Worm (Caenorhabditis elegans) whole organism, L3 larva: Measurements from ENCODE around the gene str-131.

Source experiments
- R02D3.7 ChIP-seq: fragments of 150-350 bp; optimal IDR thresholded peaks from 2 replicates; lab custom pipeline; 2014; ENCODE audit warnings: missing biosample characterization, missing genetic modification characterization
- ZK546.5 ChIP-seq: sonication (generic microtip); optimal IDR thresholded peaks from 2 replicates; lab custom pipeline; 2017; ENCODE audit warnings: missing biosample characterization, missing genetic modification characterization
- aly-2 ChIP-seq: fragments of 150-350 bp; optimal IDR thresholded peaks from 2 replicates; lab custom pipeline; 2014; ENCODE audit warnings: missing biosample characterization, missing genetic modification characterization
- ama-1 ChIP-seq: fragments of 150-350 bp; optimal IDR thresholded peaks from 2 replicates; lab custom pipeline; 2018
- ceh-16 ChIP-seq: sonication (generic microtip); optimal IDR thresholded peaks from 2 replicates; lab custom pipeline; 2017; ENCODE audit warnings: missing biosample characterization, missing genetic modification characterization
- ceh-28 ChIP-seq: fragments of 150-350 bp; optimal IDR thresholded peaks from 2 replicates; lab custom pipeline; 2014; ENCODE audit warnings: missing biosample characterization, missing genetic modification reagents, missing genetic modification characterization
- ceh-82 ChIP-seq: fragments of 150-350 bp; optimal IDR thresholded peaks from 2 replicates; lab custom pipeline; 2014; ENCODE audit warnings: missing biosample characterization, missing genetic modification characterization
- ceh-9 ChIP-seq: sonication (generic microtip); optimal IDR thresholded peaks from 2 replicates; lab custom pipeline; 2018; ENCODE audit warnings: missing biosample characterization, missing genetic modification characterization
- daf-12 ChIP-seq: fragments of 150-350 bp; optimal IDR thresholded peaks from 2 replicates; lab custom pipeline; 2014; ENCODE audit warnings: missing biosample characterization, missing genetic modification reagents, missing genetic modification characterization
- egl-27 ChIP-seq: sonication (generic microtip); optimal IDR thresholded peaks from 4 replicates; lab custom pipeline; 2017; ENCODE audit warnings: missing biosample characterization, missing genetic modification reagents, missing genetic modification characterization
- egl-5 ChIP-seq: fragments of 150-350 bp; optimal IDR thresholded peaks from 2 replicates; lab custom pipeline; 2017; ENCODE audit warnings: missing biosample characterization, missing genetic modification reagents, missing genetic modification characterization, inconsistent platforms
- elt-1 ChIP-seq: fragments of 150-350 bp; optimal IDR thresholded peaks from 2 replicates; lab custom pipeline; 2014; ENCODE audit warnings: missing biosample characterization, missing genetic modification characterization
- elt-2 ChIP-seq: sonication (generic microtip); optimal IDR thresholded peaks from 2 replicates; lab custom pipeline; 2016; ENCODE audit warnings: missing genetic modification reagents, mild to moderate bottlenecking, missing genetic modification characterization, missing compliant biosample characterization
- elt-3 ChIP-seq, 3 experiments: fragments of 150-350 bp in 1 of 3; sonication (generic microtip) in 2 of 3; optimal IDR thresholded peaks; 2 replicates in 2 of 3; 4 replicates in 1 of 3; lab custom pipeline; 2014 to 2017; ENCODE audit warnings: missing biosample characterization in 3 of 3, missing genetic modification characterization in 3 of 3
- eor-1 ChIP-seq, 2 experiments: fragments of 150-350 bp; optimal IDR thresholded peaks; 2 replicates each; lab custom pipeline; 2014 to 2018; ENCODE audit warnings: missing biosample characterization in 2 of 2, missing genetic modification characterization in 2 of 2
- fkh-10 ChIP-seq: sonication (generic microtip); optimal IDR thresholded peaks from 2 replicates; lab custom pipeline; 2017; ENCODE audit warnings: missing biosample characterization, missing genetic modification reagents, missing genetic modification characterization
- fkh-2 ChIP-seq: fragments of 150-350 bp; optimal IDR thresholded peaks from 2 replicates; lab custom pipeline; 2014; ENCODE audit warnings: missing biosample characterization, missing genetic modification reagents, missing genetic modification characterization
- fos-1 ChIP-seq: fragments of 150-350 bp; optimal IDR thresholded peaks from 2 replicates; lab custom pipeline; 2014; ENCODE audit warnings: missing biosample characterization, missing genetic modification characterization
- hmg-11 ChIP-seq: sonication (generic microtip); optimal IDR thresholded peaks from 2 replicates; lab custom pipeline; 2016; ENCODE audit warnings: missing genetic modification characterization, missing compliant biosample characterization
- jun-1 ChIP-seq: fragments of 150-350 bp; optimal IDR thresholded peaks from 2 replicates; lab custom pipeline; 2014; ENCODE audit warnings: missing biosample characterization, missing genetic modification reagents, missing genetic modification characterization
- lin-15B ChIP-seq: fragments of 150-350 bp; optimal IDR thresholded peaks from 2 replicates; lab custom pipeline; 2014; ENCODE audit warnings: missing biosample characterization, missing genetic modification characterization
- lin-39 ChIP-seq: fragments of 150-350 bp; optimal IDR thresholded peaks from 2 replicates; lab custom pipeline; 2018; ENCODE audit warnings: missing biosample characterization, missing genetic modification reagents, missing genetic modification characterization
- lsy-12 ChIP-seq: sonication (generic microtip); optimal IDR thresholded peaks from 2 replicates; lab custom pipeline; 2016; ENCODE audit warnings: mild to moderate bottlenecking, missing genetic modification characterization, missing compliant biosample characterization
- mdl-1 ChIP-seq: fragments of 150-350 bp; optimal IDR thresholded peaks from 2 replicates; lab custom pipeline; 2014; ENCODE audit warnings: missing biosample characterization, missing genetic modification characterization
- mml-1 ChIP-seq: fragments of 150-350 bp; sonication (generic microtip); optimal IDR thresholded peaks from 3 replicates; lab custom pipeline; 2014; ENCODE audit warnings: missing biosample characterization, missing genetic modification characterization
- nfya-1 ChIP-seq: sonication (generic microtip); optimal IDR thresholded peaks from 2 replicates; lab custom pipeline; 2017; ENCODE audit warnings: missing genetic modification characterization, mild to moderate bottlenecking, missing compliant biosample characterization, antibody characterized with exemption, moderate library complexity; ENCODE audit not compliant: insufficient read depth
- nhr-11 ChIP-seq: fragments of 150-350 bp; optimal IDR thresholded peaks from 2 replicates; lab custom pipeline; 2014; ENCODE audit warnings: missing biosample characterization, missing genetic modification characterization
- nhr-12 ChIP-seq: fragments of 150-350 bp; optimal IDR thresholded peaks from 2 replicates; lab custom pipeline; 2014; ENCODE audit warnings: missing biosample characterization, missing genetic modification characterization
- nhr-23 ChIP-seq: fragments of 150-350 bp; optimal IDR thresholded peaks from 2 replicates; lab custom pipeline; 2014; ENCODE audit warnings: missing biosample characterization, missing genetic modification reagents, missing genetic modification characterization
- nhr-237 ChIP-seq: fragments of 150-350 bp; optimal IDR thresholded peaks from 2 replicates; lab custom pipeline; 2014; ENCODE audit warnings: missing biosample characterization, missing genetic modification characterization
- nhr-25 ChIP-seq: sonication (generic microtip); optimal IDR thresholded peaks from 2 replicates; lab custom pipeline; 2017; ENCODE audit warnings: missing biosample characterization, missing genetic modification characterization
- nhr-28 ChIP-seq: fragments of 150-350 bp; optimal IDR thresholded peaks from 2 replicates; lab custom pipeline; 2014; ENCODE audit warnings: missing biosample characterization, missing genetic modification characterization
- nhr-43 ChIP-seq: sonication (generic microtip); optimal IDR thresholded peaks from 2 replicates; lab custom pipeline; 2016; ENCODE audit warnings: mild to moderate bottlenecking, missing genetic modification characterization, missing compliant biosample characterization; ENCODE audit not compliant: poor library complexity, severe bottlenecking
- nhr-67 ChIP-seq: fragments of 150-350 bp; optimal IDR thresholded peaks from 2 replicates; lab custom pipeline; 2014; ENCODE audit warnings: missing biosample characterization, missing genetic modification characterization
- nhr-76 ChIP-seq: fragments of 150-350 bp; sonication (generic microtip); optimal IDR thresholded peaks from 5 replicates; lab custom pipeline; 2014; ENCODE audit warnings: missing biosample characterization, missing genetic modification characterization
- nhr-77 ChIP-seq: fragments of 150-350 bp; optimal IDR thresholded peaks from 2 replicates; lab custom pipeline; 2014; ENCODE audit warnings: missing biosample characterization, missing genetic modification characterization
- pha-4 ChIP-seq: fragments of 150-350 bp; optimal IDR thresholded peaks from 2 replicates; lab custom pipeline; 2014; ENCODE audit warnings: missing biosample characterization, missing genetic modification reagents, missing genetic modification characterization
- pqm-1 ChIP-seq: fragments of 150-350 bp; optimal IDR thresholded peaks from 2 replicates; lab custom pipeline; 2017; ENCODE audit warnings: missing biosample characterization, missing genetic modification characterization, inconsistent platforms
- sea-2 ChIP-seq: fragments of 150-350 bp; sonication (generic microtip); optimal IDR thresholded peaks from 4 replicates; lab custom pipeline; 2014; ENCODE audit warnings: missing biosample characterization, missing genetic modification reagents, missing genetic modification characterization
- skn-1 ChIP-seq: fragments of 150-350 bp; optimal IDR thresholded peaks from 2 replicates; lab custom pipeline; 2014; ENCODE audit warnings: missing biosample characterization, missing genetic modification characterization
- snpc-4 ChIP-seq: fragments of 150-350 bp; optimal IDR thresholded peaks from 2 replicates; lab custom pipeline; 2014; ENCODE audit warnings: missing biosample characterization, missing genetic modification characterization
- tbx-2 ChIP-seq: sonication (generic microtip); optimal IDR thresholded peaks from 2 replicates; lab custom pipeline; 2016; ENCODE audit warnings: mild to moderate bottlenecking, missing genetic modification characterization, missing compliant biosample characterization
- unc-39 ChIP-seq: sonication (generic microtip); optimal IDR thresholded peaks from 4 replicates; lab custom pipeline; 2017; ENCODE audit warnings: missing biosample characterization, missing genetic modification characterization
- unc-62 ChIP-seq: fragments of 150-350 bp; sonication (generic microtip); optimal IDR thresholded peaks from 4 replicates; lab custom pipeline; 2014; ENCODE audit warnings: missing biosample characterization, missing genetic modification reagents, missing genetic modification characterization
- zag-1 ChIP-seq: fragments of 150-350 bp; optimal IDR thresholded peaks from 2 replicates; lab custom pipeline; 2014; ENCODE audit warnings: missing biosample characterization, missing genetic modification characterization
- ztf-11 ChIP-seq: fragments of 150-350 bp; optimal IDR thresholded peaks from 2 replicates; lab custom pipeline; 2014; ENCODE audit warnings: missing biosample characterization, missing genetic modification characterization
- ztf-4 ChIP-seq: fragments of 150-350 bp; optimal IDR thresholded peaks from 2 replicates; lab custom pipeline; 2014; ENCODE audit warnings: missing biosample characterization, missing genetic modification characterization

The str-131 gene

DNA sequence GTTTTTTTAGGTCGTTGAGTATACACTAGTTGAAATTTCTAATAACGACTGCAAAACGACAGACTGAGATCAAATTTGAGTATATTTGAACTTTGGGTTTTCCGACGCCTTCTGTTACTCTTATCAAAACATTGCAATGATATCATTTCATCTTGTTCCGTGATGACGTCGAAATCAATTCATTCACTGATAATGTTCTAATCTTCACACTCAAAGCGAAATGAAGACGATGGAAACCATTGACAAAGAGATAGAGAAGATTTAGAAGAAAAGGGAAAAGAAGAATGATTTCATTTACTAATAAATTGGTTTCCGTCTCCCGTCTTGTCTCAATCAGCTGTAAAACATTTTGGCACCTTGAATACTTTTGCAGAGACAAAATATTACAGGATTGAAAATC lies 8.3 kb downstream of the str-131 start:
- TF ChIP-seq nhr-67 (tag; lab: Kevin White, UChicago) (no peak), egl-27 (tag; lab: Kevin White, UChicago) (peak; percentile 39), mdl-1 (tag; lab: Kevin White, UChicago) (no peak), unc-62 (GFP tag; lab: Kevin White, UChicago) (no peak), nhr-43 (tag; lab: Kevin White, UChicago) (peak; percentile 48), tbx-2 (no peak), aly-2 (tag; lab: Kevin White, UChicago) (no peak), nhr-23 (tag; lab: Kevin White, UChicago) (peak; percentile 62), ztf-4 (no peak), jun-1 (no peak), ZK546.5 (tag; lab: Kevin White, UChicago) (no peak), lin-15B (tag; lab: Kevin White, UChicago) (no peak), fos-1 (tag; lab: Kevin White, UChicago) (no peak), sea-2 (no peak), lin-39 (tag; lab: Kevin White, UChicago) (no peak), ceh-16 (tag; lab: Kevin White, UChicago) (no peak), ceh-28 (tag; lab: Kevin White, UChicago) (peak; percentile 40), pha-4 (tag; lab: Kevin White, UChicago) (no peak), ceh-82 (tag; lab: Kevin White, UChicago) (no peak), lsy-12 (tag; lab: Kevin White, UChicago) (no peak), nhr-25 (tag; lab: Kevin White, UChicago) (peak; percentile 26), nhr-76 (tag; lab: Kevin White, UChicago) (no peak), ceh-9 (tag; lab: Kevin White, UChicago) (no peak), nhr-12 (no peak), pqm-1 (tag; lab: Kevin White, UChicago) (no peak), egl-5 (tag; lab: Kevin White, UChicago) (no peak), mml-1 (tag; lab: Kevin White, UChicago) (no peak), eor-1 (tag; optimal IDR thresholded peaks at IDR 0.05; lab: Kevin White, UChicago) (no peak), nfya-1 (tag; lab: Kevin White, UChicago) (no peak), nhr-77 (tag; lab: Kevin White, UChicago) (no peak), zag-1 (tag; lab: Kevin White, UChicago) (no peak), fkh-2 (tag; lab: Kevin White, UChicago) (no peak), daf-12 (tag; lab: Kevin White, UChicago) (no peak), nhr-237 (tag; lab: Kevin White, UChicago) (no peak), elt-3 (tag; optimal IDR thresholded peaks at IDR 0.05; lab: Kevin White, UChicago) (peak; percentile 36 to 82 (median 53)), hmg-11 (tag; lab: Kevin White, UChicago) (no peak), nhr-11 (no peak), nhr-28 (tag; lab: Kevin White, UChicago) (no peak), fkh-10 (GFP tag; lab: Kevin White, UChicago) (no peak), elt-2 (tag; lab: Kevin White, UChicago) (no peak), unc-39 (tag; lab: Kevin White, UChicago) (no peak), R02D3.7 (tag; lab: Kevin White, UChicago) (no peak), elt-1 (no peak), snpc-4 (tag; lab: Kevin White, UChicago) (no peak), skn-1 (tag; lab: Kevin White, UChicago) (no peak), ama-1 (lab: Kevin White, UChicago) (no peak), ztf-11 (tag; lab: Kevin White, UChicago) (no peak)
